Fruit fly (Drosophila melanogaster): ENCODE measurements around the gene CG7579.

DNA sequence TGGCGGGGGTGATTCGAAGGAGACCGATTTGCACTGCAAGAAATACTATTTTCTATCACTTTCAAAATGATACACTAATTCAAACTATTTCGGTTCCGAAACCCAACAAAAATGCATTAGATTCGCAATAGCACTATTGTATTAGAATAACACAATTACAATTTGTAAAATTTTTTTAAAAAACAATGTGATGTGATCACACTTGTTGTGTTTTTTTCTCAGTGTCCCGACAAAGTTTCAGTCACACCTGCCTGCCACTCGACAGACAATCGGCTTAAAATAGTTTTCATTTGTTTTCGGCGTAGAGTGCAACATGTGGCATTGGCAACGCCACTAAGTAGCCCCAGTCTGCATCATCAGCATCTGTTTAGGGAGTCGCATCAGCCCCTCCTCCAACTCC is 8.1 kb downstream of the CG7579 start:
- TF ChIP-seq CG6276 (GFP tag; optimal IDR thresholded peaks at IDR 0.05) (no peak), acj6 (GFP tag; optimal IDR thresholded peaks at IDR 0.05) (no peak), CG9139 (GFP tag; optimal IDR thresholded peaks at IDR 0.05) (no peak)
